Fruit fly (Drosophila melanogaster): ENCODE data around the gene Ge-1.

The Ge-1 gene

dm6 chr2L:11057333-11058110 lies 43.2 kb downstream of the Ge-1 start (continued):
- TF ChIP-seq Dad (GFP tag; optimal IDR thresholded peaks at IDR 0.05) (peak; percentile 52), CG3838 (GFP tag; optimal IDR thresholded peaks at IDR 0.05) (no peak), en (GFP tag; optimal IDR thresholded peaks at IDR 0.05) (no peak), HLH54F (GFP tag; optimal IDR thresholded peaks at IDR 0.05) (peak; percentile 63), CG13424 (tag; optimal IDR thresholded peaks at IDR 0.05) (peak; percentile 73), Sox102F (GFP tag; optimal IDR thresholded peaks at IDR 0.05) (peak; percentile 72), Oaz (GFP tag; IDR thresholded peaks at IDR 0.05) (peak; percentile 35; the same call in 1 of the 2 replicates), gcm (GFP tag; optimal IDR thresholded peaks at IDR 0.05) (peak; percentile 54), ttk (GFP tag; IDR thresholded peaks at IDR 0.05) (peak; percentile 72), lmd (GFP tag; IDR thresholded peaks at IDR 0.05) (peak; percentile 88), CG15514 (GFP tag; optimal IDR thresholded peaks at IDR 0.05) (peak; percentile 4), CG14441 (GFP tag; IDR thresholded peaks at IDR 0.05) (peak; percentile 59), Fer3 (tag; optimal IDR thresholded peaks at IDR 0.05) (peak; percentile 44), CoRest (tag; optimal IDR thresholded peaks at IDR 0.05) (peak; percentile 79), MTF-1 (GFP tag; optimal IDR thresholded peaks at IDR 0.05; ENCODE audit: borderline replicate concordance) (no peak), CG30431 (GFP tag; optimal IDR thresholded peaks at IDR 0.05) (peak; percentile 56), CG14710 (tag; optimal IDR thresholded peaks at IDR 0.05) (peak; percentile 77), grn (GFP tag; optimal IDR thresholded peaks at IDR 0.05) (peak; percentile 94), tio (GFP tag; optimal IDR thresholded peaks at IDR 0.05) (peak; percentile 78), chif (GFP tag; optimal IDR thresholded peaks at IDR 0.05) (peak; percentile 69 to 84), CG7839 (tag; optimal IDR thresholded peaks at IDR 0.05) (peak; percentile 86), zen2 (GFP tag; IDR thresholded peaks at IDR 0.05; ENCODE audit: partially characterized antibody) (no peak), pfk (GFP tag; optimal IDR thresholded peaks at IDR 0.05) (no peak), CG10267 (tag; optimal IDR thresholded peaks at IDR 0.05) (peak; percentile 84), Lim3 (GFP tag; IDR thresholded peaks at IDR 0.05) (peak; percentile 32; the same call in 1 of the 2 replicates), sima (GFP tag; optimal IDR thresholded peaks at IDR 0.05) (no peak), mam (GFP tag; optimal IDR thresholded peaks at IDR 0.05) (peak; percentile 46), aop (GFP tag; IDR thresholded peaks at IDR 0.05) (no peak), CrebB (tag; optimal IDR thresholded peaks at IDR 0.05) (peak; percentile 22), CG9609 (GFP tag; optimal IDR thresholded peaks at IDR 0.05) (peak; percentile 40), B-H2 (GFP tag; optimal IDR thresholded peaks at IDR 0.05) (peak; percentile 19), Atf3 (GFP tag; optimal IDR thresholded peaks at IDR 0.05) (peak; percentile 29), Atf-2 (GFP tag; optimal IDR thresholded peaks at IDR 0.05) (no peak), Drgx (GFP tag; IDR thresholded peaks at IDR 0.05) (no peak; the same call in 1 of the 2 replicates), sens-2 (GFP tag; IDR thresholded peaks at IDR 0.05) (no peak), ab (GFP tag; optimal IDR thresholded peaks at IDR 0.05) (peak; percentile 72), Bgb (GFP tag; IDR thresholded peaks at IDR 0.05; ENCODE audit: partially characterized antibody) (peak; percentile 56; the same call in 1 of the 2 replicates), z (GFP tag; IDR thresholded peaks at IDR 0.05) (no peak), bowl (GFP tag; IDR thresholded peaks at IDR 0.05) (peak; percentile 63; the same call in 1 of the 2 replicates), B-H1 (GFP tag; IDR thresholded peaks at IDR 0.05) (peak; percentile 71), CG32767 (GFP tag; IDR thresholded peaks at IDR 0.05) (peak; percentile 73; the same call in 1 of the 2 replicates), caup (GFP tag; optimal IDR thresholded peaks at IDR 0.05; ENCODE audit: severe bottlenecking) (peak; percentile 73), CG3995 (GFP tag; optimal IDR thresholded peaks at IDR 0.05) (no peak), CG17361 (GFP tag; IDR thresholded peaks at IDR 0.05) (peak; percentile 88), CG14014 (GFP tag; IDR thresholded peaks at IDR 0.05) (peak; percentile 67), wdn (GFP tag; IDR thresholded peaks at IDR 0.05) (peak; percentile 64), NFAT (GFP tag; IDR thresholded peaks at IDR 0.05) (no peak; the same call in 1 of the 2 replicates), ash1 (GFP tag; optimal IDR thresholded peaks at IDR 0.05) (no peak), D19B (GFP tag; optimal IDR thresholded peaks at IDR 0.05) (peak; percentile 5)

All from whole organism, embryonic.